Worm (Caenorhabditis elegans): ENCODE measurements around the gene nmy-1.

ce11 chrX:2862372-2862771 lies 47.0 kb upstream of the nmy-1 start, which contains the start of gene comt-1:
- TF ChIP-seq dao-5 (tag; optimal IDR thresholded peaks at IDR 0.05) (no peak), him-1 (tag; optimal IDR thresholded peaks at IDR 0.05) (no peak)
